Worm (Caenorhabditis elegans) whole organism, young adult: Measurements from ENCODE around the gene hpl-1.

Source experiments
- D2030.7 ChIP-seq: fragments of 200-800 bp; sonication (Bioruptor generic); IDR thresholded peaks from 2 replicates; pipeline ENCODE4 v1.3.6; 2022; ENCODE audit warnings: missing genetic modification reagents, missing genetic modification characterization, missing compliant biosample characterization
- lir-1 ChIP-seq: fragments of 200-800 bp; sonication (Bioruptor generic); conservative IDR thresholded peaks from 2 replicates; pipeline ENCODE4 v1.3.6; 2022; ENCODE audit warnings: missing genetic modification reagents, missing genetic modification characterization, missing compliant biosample characterization
- madf-8 ChIP-seq: fragments of 200-800 bp; sonication (Bioruptor generic); conservative IDR thresholded peaks from 2 replicates; pipeline ENCODE4 v1.3.6; 2022; ENCODE audit warnings: missing genetic modification reagents, missing genetic modification characterization, missing compliant biosample characterization
- rpc-1 ChIP-seq, 2 experiments: fragments of 150-350 bp in 1 of 2; sonication (generic microtip) in 1 of 2; optimal IDR thresholded peaks; 2 replicates each; lab custom pipeline; 2014 to 2018; ENCODE audit warnings: missing biosample characterization in 1 of 2, missing genetic modification characterization in 1 of 2, missing genetic modification reagents in 1 of 2, missing genotype in 1 of 2
- ztf-6 ChIP-seq: fragments of 200-800 bp; sonication (Bioruptor generic); IDR thresholded peaks from 2 replicates; pipeline ENCODE4 v1.3.6; 2022; ENCODE audit warnings: missing genetic modification reagents, missing genetic modification characterization, missing compliant biosample characterization

ce11 chrX:13257577-13257976 lies 12.4 kb downstream of the hpl-1 start, which contains the start of gene K08H2.10:
- TF ChIP-seq madf-8 (GFP tag; lab: Robert Waterston, UW), result no peak
- TF ChIP-seq D2030.7 (GFP tag; lab: Robert Waterston, UW), result no peak
- TF ChIP-seq lir-1 (GFP tag; lab: Robert Waterston, UW), result no peak
- no peak for TF ChIP-seq ztf-6 (GFP tag; lab: Robert Waterston, UW)
- no peak for TF ChIP-seq rpc-1 (optimal IDR thresholded peaks at IDR 0.05; lab: Kevin White, UChicago)
- TF ChIP-seq rpc-1 (tag; optimal IDR thresholded peaks at IDR 0.05; lab: Kevin White, UChicago), result no peak
